Worm (Caenorhabditis elegans) whole organism, L4 larva: ENCODE results near the gene C15C7.4.

Experiments used
- ZK337.2 ChIP-seq: fragments of 200-800 bp; sonication (Bioruptor generic); IDR thresholded peaks from 2 replicates; pipeline ENCODE4 v1.3.6; 2022; ENCODE audit warnings: missing genetic modification reagents, missing genetic modification characterization, missing compliant biosample characterization
- dmd-8 ChIP-seq: fragments of 200-800 bp; sonication (Bioruptor generic); IDR thresholded peaks from 2 replicates; pipeline ENCODE4 v1.3.6; 2022; ENCODE audit warnings: missing genetic modification characterization, missing compliant biosample characterization
- dpl-1 ChIP-seq: fragments of 150-350 bp; optimal IDR thresholded peaks from 2 replicates; lab custom pipeline; 2014; ENCODE audit warnings: missing biosample characterization, missing genetic modification reagents, missing genetic modification characterization
- fos-1 ChIP-seq: fragments of 150-350 bp; optimal IDR thresholded peaks from 2 replicates; lab custom pipeline; 2014; ENCODE audit warnings: missing biosample characterization, missing genetic modification characterization
- lir-3 ChIP-seq: sonication (generic microtip); optimal IDR thresholded peaks from 2 replicates; lab custom pipeline; 2016; ENCODE audit warnings: mild to moderate bottlenecking, missing genetic modification characterization, missing compliant biosample characterization
- madf-9 ChIP-seq: fragments of 200-800 bp; sonication (Bioruptor generic); conservative IDR thresholded peaks from 2 replicates; pipeline ENCODE4 v1.3.6; 2022; ENCODE audit warnings: missing genetic modification reagents, missing genetic modification characterization, missing compliant biosample characterization
- mdl-1 ChIP-seq, 2 experiments: fragments of 150-350 bp in 1 of 2; sonication (generic microtip) in 1 of 2; optimal IDR thresholded peaks; 2 replicates each; lab custom pipeline; 2014 to 2017; ENCODE audit warnings: missing biosample characterization in 2 of 2, missing genetic modification characterization in 2 of 2
- mep-1 ChIP-seq: fragments of 150-350 bp; sonication (generic microtip); optimal IDR thresholded peaks from 3 replicates; lab custom pipeline; 2014; ENCODE audit warnings: missing biosample characterization, missing genetic modification characterization
- nhr-237 ChIP-seq: sonication (generic microtip); optimal IDR thresholded peaks from 2 replicates; lab custom pipeline; 2017; ENCODE audit warnings: missing biosample characterization, missing genetic modification characterization
- nhr-25 ChIP-seq: sonication (generic microtip); optimal IDR thresholded peaks from 2 replicates; lab custom pipeline; 2017; ENCODE audit warnings: missing genetic modification characterization, mild to moderate bottlenecking, missing compliant biosample characterization, antibody characterized with exemption, moderate library complexity, borderline replicate concordance; ENCODE audit not compliant: insufficient read depth
- pha-4 ChIP-seq, 2 experiments: fragments of 150-350 bp in 1 of 2; fragments of 200-800 bp in 1 of 2; sonication (Bioruptor generic) in 1 of 2; IDR thresholded peaks in 1 of 2; optimal IDR thresholded peaks in 1 of 2; 2 replicates each; pipeline versions ENCODE4 v1.3.6 to Lab custom; 2014 to 2022; ENCODE audit warnings: missing genetic modification characterization in 2 of 2, missing genetic modification reagents in 2 of 2, missing biosample characterization in 1 of 2, missing compliant biosample characterization in 1 of 2
- pqm-1 ChIP-seq: sonication (generic microtip); optimal IDR thresholded peaks from 2 replicates; lab custom pipeline; 2017; ENCODE audit warnings: missing biosample characterization, missing genetic modification characterization
- tra-1 ChIP-seq: fragments of 200-800 bp; sonication (Bioruptor generic); IDR thresholded peaks from 2 replicates; pipeline ENCODE4 v1.3.6; 2022; ENCODE audit warnings: missing genetic modification reagents, missing genetic modification characterization, missing compliant biosample characterization
- unc-62 ChIP-seq, 3 experiments: fragments of 150-350 bp in 1 of 3; sonication (generic microtip); optimal IDR thresholded peaks in 2 of 3; peaks in 1 of 3; 1 replicate in 1 of 3; 2 replicates in 2 of 3; lab custom pipeline; 2014 to 2017; ENCODE audit warnings: missing biosample characterization in 3 of 3, missing genetic modification characterization in 3 of 3, missing genetic modification reagents in 3 of 3, missing genotype in 1 of 3

DNA sequence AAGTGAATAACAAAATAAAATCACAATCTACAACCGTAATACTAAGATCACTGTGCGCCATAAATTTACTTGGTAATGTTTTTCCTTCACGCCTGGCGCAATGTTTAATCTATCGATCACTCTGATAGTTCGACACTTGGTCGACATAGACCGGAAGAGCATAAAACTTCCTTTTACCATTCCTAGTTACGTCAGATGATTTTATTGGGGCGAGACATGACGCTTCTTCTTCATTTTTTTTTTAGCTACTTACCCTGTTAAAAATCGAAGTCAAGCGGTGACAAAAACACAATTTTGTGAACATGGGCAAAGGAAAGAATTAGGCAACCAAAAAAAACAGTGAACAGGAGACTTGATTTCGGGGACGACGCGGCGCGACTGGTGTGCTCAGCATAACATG is 9.2 kb downstream of the C15C7.4 start:
- no peak for TF ChIP-seq fos-1
- no peak for TF ChIP-seq pqm-1 (tag; lab: Kevin White, UChicago)
- TF ChIP-seq ZK337.2 (GFP tag; lab: Robert Waterston, UW): no peak
- TF ChIP-seq lir-3 (tag; lab: Kevin White, UChicago): no peak
- TF ChIP-seq mep-1 (tag; lab: Kevin White, UChicago): no peak
- no peak for TF ChIP-seq dpl-1 (GFP tag; lab: Kevin White, UChicago)
- no peak for TF ChIP-seq pha-4 (GFP tag; IDR thresholded peaks at IDR 0.05; lab: Robert Waterston, UW)
- TF ChIP-seq pha-4 (tag; optimal IDR thresholded peaks at IDR 0.05; lab: Kevin White, UChicago): no peak
- no peak for TF ChIP-seq tra-1 (GFP tag; lab: Robert Waterston, UW)
- no peak for TF ChIP-seq dmd-8
- no peak for TF ChIP-seq unc-62 (GFP tag; optimal IDR thresholded peaks at IDR 0.05 in 1 of 2; lab: Kevin White, UChicago)
- no peak for TF ChIP-seq unc-62 (tag; optimal IDR thresholded peaks at IDR 0.05; lab: Kevin White, UChicago)
- TF ChIP-seq nhr-25: no peak
- no peak for TF ChIP-seq madf-9 (GFP tag; lab: Robert Waterston, UW)
- TF ChIP-seq mdl-1 (tag; optimal IDR thresholded peaks at IDR 0.05; lab: Kevin White, UChicago): no peak
- TF ChIP-seq nhr-237: no peak
